Worm (Caenorhabditis elegans) whole organism, L1 larva: ENCODE data around the gene K09F6.9.
"Not testable (repeated sequence)": the region's sequence is repeated elsewhere in the genome, so short reads cannot be mapped to it uniquely, and the experiment has no call there.

Experiments
- efl-1 ChIP-seq, 4 experiments: fragments of 150-350 bp; optimal IDR thresholded peaks in 3 of 4; peaks in 1 of 4; 1 replicate in 1 of 4; 2 replicates in 3 of 4; lab custom pipeline; 2014; ENCODE audit warnings: missing biosample characterization in 2 of 4, missing genetic modification characterization in 2 of 4, missing genetic modification reagents in 2 of 4
- isw-1 ChIP-seq: fragments of 200-800 bp; sonication (Bioruptor generic); IDR thresholded peaks from 2 replicates; pipeline ENCODE4 v1.3.6; 2022; ENCODE audit warnings: missing genetic modification characterization, missing compliant biosample characterization
- lsy-2 ChIP-seq, 2 experiments: fragments of 150-350 bp; optimal IDR thresholded peaks; 2 replicates each; lab custom pipeline; 2014; ENCODE audit warnings: missing biosample characterization in 2 of 2, missing genetic modification characterization in 2 of 2

Gene K09F6.9

DNA sequence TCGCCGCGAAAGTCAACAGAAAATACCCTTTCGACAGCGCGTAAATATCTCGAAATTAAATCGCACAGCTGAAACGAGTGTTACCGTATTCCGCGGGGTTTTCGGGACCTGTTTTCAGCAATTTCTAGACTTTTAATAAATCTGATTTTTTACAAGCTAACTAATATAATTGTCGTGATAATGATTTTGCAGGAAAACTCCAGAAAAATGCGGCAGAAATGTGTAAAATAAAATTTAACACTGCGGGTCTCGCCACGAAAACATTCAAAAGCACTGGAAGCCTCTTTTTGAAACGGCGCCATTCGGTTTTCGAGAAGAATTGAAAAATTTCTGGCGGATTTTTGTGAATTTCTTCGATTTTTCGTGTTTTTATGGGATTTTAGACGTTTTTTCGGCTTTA lies 50.1 kb downstream of the K09F6.9 start, which contains the start of gene F54A3.6:
TSS of gene F54A3.6 (minus strand) at position 42 of the 400 bp plus-strand sequence.
- TF ChIP-seq isw-1 (peak; percentile 57), efl-1 (optimal IDR thresholded peaks at IDR 0.05; lab: Kevin White, UChicago) (peak; percentile 9 to 15), lsy-2 (tag; optimal IDR thresholded peaks at IDR 0.05; lab: Kevin White, UChicago) (peak; percentile 60 to 90)
- TF ChIP-seq efl-1 (GFP tag; optimal IDR thresholded peaks at IDR 0.05 in 1 of 2; lab: Kevin White, UChicago) = not testable (repeated sequence)
- TF ChIP-seq, all 84 proteins: peak for 3; not testable (repeated sequence) for 81
